Fruit fly (Drosophila melanogaster): ENCODE measurements around the gene Fadd.

The Fadd gene

dm6 chr3R:22018777-22019420 is 15.4 kb upstream of the Fadd start, which contains the start of gene Idh3b (continued):
- TF ChIP-seq croc (GFP tag; conservative IDR thresholded peaks at IDR 0.05) (peak; percentile 30; the same call in 1 of the 3 replicates), dan (GFP tag; IDR thresholded peaks at IDR 0.05) (no peak), Nf-YA (GFP tag; IDR thresholded peaks at IDR 0.05) (0 out of 2 replicates have a peak, but pooled peaks have one; percentile 22), CG1792 (GFP tag; optimal IDR thresholded peaks at IDR 0.05) (peak; percentile 51), bab2 (GFP tag; optimal IDR thresholded peaks at IDR 0.05) (peak; percentile 35), ttk (GFP tag; IDR thresholded peaks at IDR 0.05) (no peak), z (GFP tag; IDR thresholded peaks at IDR 0.05) (no peak), Gug (GFP tag; IDR thresholded peaks at IDR 0.05) (peak; percentile 80), YL-1 (GFP tag; optimal IDR thresholded peaks at IDR 0.05) (peak; percentile 94), Sry-δ (GFP tag; optimal IDR thresholded peaks at IDR 0.05) (peak; percentile 87), NC2α (GFP tag; optimal IDR thresholded peaks at IDR 0.05) (peak; percentile 24), CG18619 (GFP tag; optimal IDR thresholded peaks at IDR 0.05) (no peak), nau (GFP tag; optimal IDR thresholded peaks at IDR 0.05) (no peak), vfl (GFP tag; optimal IDR thresholded peaks at IDR 0.05) (peak; percentile 76), CG3838 (GFP tag; optimal IDR thresholded peaks at IDR 0.05) (no peak), usp (GFP tag; optimal IDR thresholded peaks at IDR 0.05) (no peak), CG4854 (GFP tag; optimal IDR thresholded peaks at IDR 0.05) (peak; percentile 61), da (GFP tag; optimal IDR thresholded peaks at IDR 0.05) (no peak), kah (GFP tag; optimal IDR thresholded peaks at IDR 0.05) (peak; percentile 28), CG10366 (GFP tag; IDR thresholded peaks at IDR 0.05) (no peak; the same call in 1 of the 2 replicates), seq (GFP tag; IDR thresholded peaks at IDR 0.05) (no peak), toy (GFP tag; IDR thresholded peaks at IDR 0.05) (no peak), p53 (GFP tag; optimal IDR thresholded peaks at IDR 0.05) (peak; percentile 28), emc (GFP tag; optimal IDR thresholded peaks at IDR 0.05) (no peak), cato (GFP tag; optimal IDR thresholded peaks at IDR 0.05; ENCODE audit: borderline replicate concordance) (peak; percentile 23), Usf (GFP tag; optimal IDR thresholded peaks at IDR 0.05) (peak; percentile 29), CG7839 (tag; optimal IDR thresholded peaks at IDR 0.05) (no peak), CG6854 (GFP tag; optimal IDR thresholded peaks at IDR 0.05) (no peak), CG9876 (GFP tag; optimal IDR thresholded peaks at IDR 0.05) (peak; percentile 27), CG30403 (GFP tag; optimal IDR thresholded peaks at IDR 0.05) (peak; percentile 69), CG6765 (GFP tag; optimal IDR thresholded peaks at IDR 0.05) (no peak), zf30C (GFP tag; optimal IDR thresholded peaks at IDR 0.05) (no peak), HmgZ (tag; optimal IDR thresholded peaks at IDR 0.05) (peak; percentile 90), zfh2 (GFP tag; optimal IDR thresholded peaks at IDR 0.05) (peak; percentile 81), CG12744 (GFP tag; optimal IDR thresholded peaks at IDR 0.05) (peak; percentile 61), CG4424 (GFP tag; optimal IDR thresholded peaks at IDR 0.05) (peak; percentile 53), Sox100B (GFP tag; optimal IDR thresholded peaks at IDR 0.05) (no peak), CG17385 (GFP tag; optimal IDR thresholded peaks at IDR 0.05) (peak; percentile 35), chm (GFP tag; IDR thresholded peaks at IDR 0.05) (no peak), btn (GFP tag; optimal IDR thresholded peaks at IDR 0.05) (no peak), NFAT (GFP tag; IDR thresholded peaks at IDR 0.05) (peak; percentile 84; the same call in 1 of the 2 replicates), CHES-1-like (GFP tag; optimal IDR thresholded peaks at IDR 0.05) (peak; percentile 84), danr (GFP tag; IDR thresholded peaks at IDR 0.05) (no peak), Med (GFP tag) (no peak), nerfin-2 (GFP tag; IDR thresholded peaks at IDR 0.05; ENCODE audit: partially characterized antibody) (peak; percentile 72), CG15011 (GFP tag; optimal IDR thresholded peaks at IDR 0.05) (no peak), ewg (GFP tag; optimal IDR thresholded peaks at IDR 0.05) (no peak), CG9932 (GFP tag; IDR thresholded peaks at IDR 0.05) (no peak; the same call in 1 of the 2 replicates), CG10462 (GFP tag; optimal IDR thresholded peaks at IDR 0.05) (peak; percentile 3), CG10147 (GFP tag; optimal IDR thresholded peaks at IDR 0.05) (no peak), Dref (GFP tag; IDR thresholded peaks at IDR 0.05) (no peak)

Measured in whole organism, embryonic.